Fruit fly (Drosophila melanogaster) whole organism, adult: ENCODE results near the gene CG2187.
A peak's percentile ranks its signal among the peaks of the same experiment; 100 is the strongest.

Experiments used
- CG14711 ChIP-seq: fragments of 200-800 bp; sonication (Bioruptor generic); optimal IDR thresholded peaks from 2 replicates; lab custom pipeline; 2018; ENCODE audit warnings: missing biosample characterization, mild to moderate bottlenecking, missing genetic modification characterization, moderate library complexity
- bab1 ChIP-seq: fragments of 200-800 bp; sonication (Bioruptor generic); optimal IDR thresholded peaks from 3 replicates; lab custom pipeline; 2019; ENCODE audit warnings: missing biosample characterization, mild to moderate bottlenecking, missing genetic modification characterization, moderate library complexity

dm6 chr3R:31743279-31743678, 15.2 kb downstream of the CG2187 start, which contains the start of gene Tbca:
- peak; percentile 79 for TF ChIP-seq bab1 (GFP tag; lab: Kevin White, UChicago)
- peak; percentile 88 for TF ChIP-seq CG14711 (tag; lab: Kevin White, UChicago)
